Fruit fly (Drosophila melanogaster) whole organism, embryonic: Measurements from ENCODE around the gene CG33796.

Experiments
- Abd-B ChIP-seq: fragments of 200-800 bp; sonication (Bioruptor generic); optimal IDR thresholded peaks from 2 replicates; lab custom pipeline; 2018; ENCODE audit warnings: missing biosample characterization, mild to moderate bottlenecking, missing genetic modification characterization, moderate library complexity
- Bteb2 ChIP-seq: fragments of 200-800 bp; sonication (Bioruptor generic); optimal IDR thresholded peaks from 2 replicates; lab custom pipeline; 2016; ENCODE audit warnings: missing biosample characterization, missing genetic modification characterization
- CG11504 ChIP-seq: fragments of 200-800 bp; sonication (Bioruptor generic); optimal IDR thresholded peaks from 3 replicates; lab custom pipeline; 2019; ENCODE audit warnings: missing biosample characterization, mild to moderate bottlenecking, missing genetic modification characterization, moderate library complexity
- CG11696 ChIP-seq: fragments of 200-800 bp; sonication (Bioruptor generic); IDR thresholded peaks from 2 replicates; pipeline ENCODE4 v1.3.6; 2022; ENCODE audit warnings: missing biosample characterization, missing genetic modification characterization
- CG12391 ChIP-seq: fragments of 200-800 bp; sonication (Bioruptor generic); optimal IDR thresholded peaks from 3 replicates; lab custom pipeline; 2018; ENCODE audit warnings: missing biosample characterization, mild to moderate bottlenecking, missing genetic modification characterization, moderate library complexity
- CG14710 ChIP-seq: fragments of 200-800 bp; sonication (Bioruptor generic); optimal IDR thresholded peaks from 3 replicates; lab custom pipeline; 2019; ENCODE audit warnings: missing biosample characterization, mild to moderate bottlenecking, missing genetic modification characterization, moderate library complexity
- CG1529 ChIP-seq: fragments of 200-800 bp; sonication (Bioruptor generic); optimal IDR thresholded peaks from 3 replicates; lab custom pipeline; 2018; ENCODE audit warnings: missing biosample characterization, missing genetic modification characterization
- CG17186 ChIP-seq: fragments of 200-800 bp; sonication (Bioruptor generic); optimal IDR thresholded peaks from 3 replicates; lab custom pipeline; 2017; ENCODE audit warnings: missing biosample characterization, missing genetic modification reagents, missing genetic modification characterization
- CG18262 ChIP-seq: fragments of 200-800 bp; optimal IDR thresholded peaks from 3 replicates; lab custom pipeline; 2019; ENCODE audit warnings: missing biosample characterization, mild to moderate bottlenecking, missing genetic modification characterization, moderate library complexity
- CG30020 ChIP-seq: fragments of 200-800 bp; optimal IDR thresholded peaks from 2 replicates; lab custom pipeline; 2019; ENCODE audit warnings: missing biosample characterization, mild to moderate bottlenecking, missing genetic modification characterization, moderate library complexity
- CG32767 ChIP-seq: fragments of 200-800 bp; sonication (Bioruptor generic); IDR thresholded peaks from 2 replicates; pipeline ENCODE4 v1.3.6; 2022; ENCODE audit warnings: missing biosample characterization, missing genetic modification characterization
- CG33213 ChIP-seq: fragments of 200-800 bp; sonication (Bioruptor generic); optimal IDR thresholded peaks from 3 replicates; lab custom pipeline; 2016; ENCODE audit warnings: missing biosample characterization, missing genetic modification characterization
- CG42726 ChIP-seq: fragments of 200-800 bp; sonication (Bioruptor generic); IDR thresholded peaks from 2 replicates; pipeline ENCODE4 v1.3.6; 2022; ENCODE audit warnings: missing biosample characterization, missing genetic modification characterization; ENCODE audit not compliant: partially characterized antibody
- CG4360 ChIP-seq: fragments of 200-800 bp; sonication (Bioruptor generic); IDR thresholded peaks from 2 replicates; pipeline ENCODE4 v1.3.6; 2022; ENCODE audit warnings: missing biosample characterization, missing genetic modification characterization
- CG6254 ChIP-seq: fragments of 200-800 bp; sonication (Bioruptor generic); optimal IDR thresholded peaks from 3 replicates; lab custom pipeline; 2017; ENCODE audit warnings: mild to moderate bottlenecking, missing biosample characterization, missing genetic modification reagents, missing genetic modification characterization
- CG7271 ChIP-seq: fragments of 200-800 bp; sonication (Bioruptor generic); optimal IDR thresholded peaks from 2 replicates; lab custom pipeline; 2018; ENCODE audit warnings: missing biosample characterization, mild to moderate bottlenecking, missing genetic modification characterization, moderate library complexity
- CG7786 ChIP-seq: fragments of 200-800 bp; sonication (Bioruptor generic); optimal IDR thresholded peaks from 2 replicates; lab custom pipeline; 2016; ENCODE audit warnings: missing biosample characterization, missing genetic modification characterization
- CG8281 ChIP-seq: fragments of 200-800 bp; sonication (Bioruptor generic); optimal IDR thresholded peaks from 2 replicates; lab custom pipeline; 2018; ENCODE audit warnings: missing biosample characterization, mild to moderate bottlenecking, missing genetic modification characterization, moderate library complexity
- CG8290 ChIP-seq, 3 experiments: fragments of 200-800 bp; sonication (Bioruptor generic); optimal IDR thresholded peaks; 2 replicates each; lab custom pipeline; 2016 to 2019; ENCODE audit warnings: missing biosample characterization in 3 of 3, missing genetic modification characterization in 3 of 3, mild to moderate bottlenecking in 2 of 3, moderate library complexity in 1 of 3
- CG8478 ChIP-seq: fragments of >200 bp; optimal IDR thresholded peaks from 2 replicates; lab custom pipeline; 2018
- ERR ChIP-seq: fragments of 200-800 bp; sonication (Bioruptor generic); optimal IDR thresholded peaks from 2 replicates; lab custom pipeline; 2016; ENCODE audit warnings: missing biosample characterization, missing genetic modification characterization
- Gsc ChIP-seq: fragments of 200-800 bp; sonication (Bioruptor generic); IDR thresholded peaks from 2 replicates; pipeline ENCODE4 v1.3.6; 2022; ENCODE audit warnings: missing biosample characterization, missing genetic modification characterization
- Gug ChIP-seq: fragments of 200-800 bp; sonication (Bioruptor generic); IDR thresholded peaks from 4 replicates; pipeline ENCODE4 v1.3.6; 2022; ENCODE audit warnings: missing biosample characterization, missing genetic modification characterization
- HLH54F ChIP-seq: fragments of 200-800 bp; sonication (Bioruptor generic); optimal IDR thresholded peaks from 3 replicates; lab custom pipeline; 2016; ENCODE audit warnings: missing biosample characterization, missing genetic modification characterization
- Hsf ChIP-seq: fragments of 200-800 bp; sonication (Bioruptor generic); optimal IDR thresholded peaks from 3 replicates; lab custom pipeline; 2016; ENCODE audit warnings: missing biosample characterization, missing genetic modification characterization
- Jarid2 ChIP-seq: fragments of 200-800 bp; sonication (Bioruptor generic); optimal IDR thresholded peaks from 3 replicates; lab custom pipeline; 2017; ENCODE audit warnings: mild to moderate bottlenecking, missing biosample characterization, missing genetic modification reagents, missing genetic modification characterization
- Neu2 ChIP-seq: fragments of 200-800 bp; sonication (Bioruptor generic); optimal IDR thresholded peaks from 3 replicates; lab custom pipeline; 2016; ENCODE audit warnings: missing biosample characterization, missing genetic modification characterization, borderline replicate concordance
- Sox100B ChIP-seq: fragments of 200-800 bp; sonication (Bioruptor generic); optimal IDR thresholded peaks from 3 replicates; lab custom pipeline; 2018; ENCODE audit warnings: missing biosample characterization, mild to moderate bottlenecking, missing genetic modification characterization
- Stat92E ChIP-seq, 3 experiments: fragments of >200 bp in 2 of 3; fragments of 200-800 bp in 1 of 3; sonication (Bioruptor generic) in 1 of 3; optimal IDR thresholded peaks; 2 replicates each; lab custom pipeline; 2017 to 2019; ENCODE audit warnings: missing biosample characterization in 3 of 3, missing genetic modification characterization in 3 of 3, mild to moderate bottlenecking in 1 of 3, moderate library complexity in 1 of 3
- br ChIP-seq: fragments of >200 bp; optimal IDR thresholded peaks from 2 replicates; lab custom pipeline; 2017
- chinmo ChIP-seq: fragments of 200-800 bp; sonication (Bioruptor generic); IDR thresholded peaks from 4 replicates; pipeline ENCODE4 v1.3.6; 2022; ENCODE audit warnings: missing biosample characterization, missing genetic modification characterization; ENCODE audit not compliant: partially characterized antibody
- dm ChIP-seq: fragments of 200-800 bp; sonication (Bioruptor generic); optimal IDR thresholded peaks from 3 replicates; lab custom pipeline; 2016; ENCODE audit warnings: missing biosample characterization, missing genetic modification characterization
- ems ChIP-seq: fragments of 200-800 bp; sonication (Bioruptor generic); optimal IDR thresholded peaks from 3 replicates; lab custom pipeline; 2016; ENCODE audit warnings: missing biosample characterization, missing genetic modification characterization
- en ChIP-seq: fragments of 200-800 bp; sonication (Bioruptor generic); optimal IDR thresholded peaks from 2 replicates; lab custom pipeline; 2016; ENCODE audit warnings: missing biosample characterization, missing genetic modification characterization
- gcm ChIP-seq: fragments of 200-800 bp; sonication (Bioruptor generic); optimal IDR thresholded peaks from 2 replicates; lab custom pipeline; 2019; ENCODE audit warnings: missing biosample characterization, mild to moderate bottlenecking, missing genetic modification characterization, moderate library complexity
- hb ChIP-seq: fragments of 200-800 bp; sonication (Bioruptor generic); IDR thresholded peaks from 3 replicates; pipeline ENCODE4 v1.3.6; 2022; ENCODE audit warnings: missing biosample characterization, missing genetic modification characterization; ENCODE audit not compliant: partially characterized antibody
- insv ChIP-seq, 2 experiments: fragments of 200-800 bp; sonication (Bioruptor generic); optimal IDR thresholded peaks; 3 replicates each; lab custom pipeline; 2016 to 2018; ENCODE audit warnings: missing biosample characterization in 2 of 2, missing genetic modification characterization in 2 of 2
- maf-S ChIP-seq: fragments of 200-800 bp; sonication (Bioruptor generic); optimal IDR thresholded peaks from 2 replicates; lab custom pipeline; 2016; ENCODE audit warnings: missing biosample characterization, missing genetic modification characterization
- mld ChIP-seq: fragments of 200-800 bp; sonication (Bioruptor generic); IDR thresholded peaks from 3 replicates; pipeline ENCODE4 v1.3.6; 2022; ENCODE audit warnings: missing biosample characterization, missing genetic modification characterization; ENCODE audit not compliant: partially characterized antibody
- nom ChIP-seq: fragments of 200-800 bp; sonication (Bioruptor generic); optimal IDR thresholded peaks from 2 replicates; lab custom pipeline; 2017; ENCODE audit warnings: missing biosample characterization, missing genetic modification characterization, mild to moderate bottlenecking, moderate library complexity, missing genetic modification reagents
- sisA ChIP-seq: fragments of 200-800 bp; sonication (Bioruptor generic); IDR thresholded peaks from 2 replicates; pipeline ENCODE4 v1.3.6; 2022; ENCODE audit warnings: missing biosample characterization, missing genetic modification characterization
- slbo ChIP-seq: fragments of 200-800 bp; sonication (Bioruptor generic); IDR thresholded peaks from 2 replicates; pipeline ENCODE4 v1.3.6; 2022; ENCODE audit warnings: missing biosample characterization, missing genetic modification characterization
- sna ChIP-seq: fragments of 200-800 bp; sonication (Bioruptor generic); IDR thresholded peaks from 2 replicates; pipeline ENCODE4 v1.3.6; 2022; ENCODE audit warnings: missing biosample characterization, missing genetic modification characterization; ENCODE audit not compliant: partially characterized antibody
- so ChIP-seq: fragments of 200-800 bp; sonication (Bioruptor generic); IDR thresholded peaks from 3 replicates; pipeline ENCODE4 v1.3.6; 2022; ENCODE audit warnings: missing biosample characterization, missing genetic modification characterization
- sob ChIP-seq: fragments of 200-800 bp; sonication (Bioruptor generic); IDR thresholded peaks from 2 replicates; pipeline ENCODE4 v1.3.6; 2022; ENCODE audit warnings: missing biosample characterization, missing genetic modification characterization
- tna ChIP-seq: fragments of 200-800 bp; sonication (Bioruptor generic); IDR thresholded peaks from 2 replicates; pipeline ENCODE4 v1.3.6; 2022; ENCODE audit warnings: missing biosample characterization, missing genetic modification characterization; ENCODE audit not compliant: partially characterized antibody
- usp ChIP-seq: fragments of >200 bp; optimal IDR thresholded peaks from 2 replicates; lab custom pipeline; 2017; ENCODE audit warnings: missing biosample characterization, missing genetic modification characterization
- z ChIP-seq: fragments of 200-800 bp; sonication (Bioruptor generic); IDR thresholded peaks from 3 replicates; pipeline ENCODE4 v1.3.6; 2022; ENCODE audit warnings: missing biosample characterization, missing genetic modification characterization

The CG33796 gene

DNA sequence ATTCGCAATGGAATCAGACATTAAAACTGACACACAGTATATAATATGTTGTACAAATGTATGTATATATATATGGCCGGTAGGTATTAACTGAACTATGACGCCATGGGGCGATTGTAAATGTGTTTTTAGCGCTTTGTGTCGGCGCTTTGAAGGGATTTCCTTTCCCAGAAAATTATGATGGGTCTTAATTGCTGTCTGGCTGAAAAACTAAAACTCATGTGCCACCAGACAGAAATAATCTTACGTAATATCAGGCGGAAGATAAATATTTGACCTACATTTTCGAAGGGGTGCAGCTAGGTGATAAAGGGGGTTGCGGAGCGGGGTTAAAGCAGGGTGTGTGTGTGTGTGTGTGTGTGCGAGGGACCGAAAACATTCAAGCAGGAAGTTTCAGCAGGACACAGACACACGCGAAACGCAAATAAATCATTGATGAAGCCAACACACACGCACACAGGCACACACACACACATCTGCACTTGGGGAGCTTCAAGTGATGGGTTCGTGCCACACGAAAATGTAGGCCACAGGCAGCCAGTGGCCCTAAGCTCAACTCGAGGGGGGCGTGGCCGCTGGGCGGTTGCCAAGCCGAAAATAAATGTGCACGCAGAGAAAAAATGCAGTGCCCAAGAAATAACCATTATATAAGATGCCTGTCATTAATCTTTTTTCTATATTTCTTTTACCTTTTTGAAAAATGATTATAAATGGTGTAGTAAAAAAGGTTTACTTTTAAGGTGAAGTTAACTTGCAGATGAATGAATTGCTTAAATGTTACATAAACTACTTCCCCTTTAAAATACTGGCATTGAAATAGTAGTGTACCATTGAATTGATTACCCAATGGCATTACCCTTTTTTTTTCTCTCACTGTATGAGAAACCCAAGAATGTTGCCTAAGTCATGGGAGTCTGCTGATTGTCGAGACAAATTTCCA lies 12.4 kb downstream of the CG33796 start (continued):
- TF ChIP-seq Stat92E (GFP tag; optimal IDR thresholded peaks at IDR 0.05; lab: Kevin White, UChicago) (no peak), CG12391 (tag; lab: Kevin White, UChicago) (peak; percentile 63), slbo (GFP tag; lab: Robert Waterston, UW) (peak; percentile 68), Gsc (GFP tag; lab: Robert Waterston, UW) (no peak), CG32767 (GFP tag; lab: Robert Waterston, UW) (peak; percentile 9; the same call in 1 of the 2 replicates), CG42726 (GFP tag; lab: Robert Waterston, UW) (no peak), CG7786 (GFP tag; lab: Kevin White, UChicago) (no peak), en (GFP tag; lab: Kevin White, UChicago) (peak; percentile 43), CG8281 (tag; lab: Kevin White, UChicago) (peak; percentile 20), HLH54F (GFP tag; lab: Kevin White, UChicago) (peak; percentile 34), ERR (GFP tag; lab: Kevin White, UChicago) (no peak), sisA (GFP tag; lab: Robert Waterston, UW) (peak; percentile 44), CG8478 (lab: Kevin White, UChicago) (no peak), so (no peak), sob (GFP tag; lab: Robert Waterston, UW) (peak; percentile 41; the same call in 1 of the 2 replicates), CG14710 (peak; percentile 44), br (lab: Kevin White, UChicago) (no peak), Bteb2 (GFP tag; lab: Kevin White, UChicago) (peak; percentile 44), Hsf (peak; percentile 49), Sox100B (GFP tag; lab: Kevin White, UChicago) (peak; percentile 51), CG30020 (tag; lab: Kevin White, UChicago) (no peak), gcm (peak; percentile 44), CG17186 (GFP tag; lab: Kevin White, UChicago) (no peak), Jarid2 (GFP tag; lab: Kevin White, UChicago) (peak; percentile 33), dm (GFP tag; lab: Kevin White, UChicago) (peak; percentile 0), ems (peak; percentile 28), CG11504 (tag; lab: Kevin White, UChicago) (peak; percentile 80), CG33213 (GFP tag; lab: Kevin White, UChicago) (no peak), maf-S (GFP tag; lab: Kevin White, UChicago) (peak; percentile 14), CG6254 (GFP tag; lab: Kevin White, UChicago) (peak; percentile 30), nom (no peak), chinmo (GFP tag; lab: Robert Waterston, UW) (no peak), mld (GFP tag; lab: Robert Waterston, UW) (no peak), Abd-B (GFP tag; lab: Kevin White, UChicago) (peak; percentile 65), CG8290 (GFP tag; optimal IDR thresholded peaks at IDR 0.05; lab: Kevin White, UChicago) (peak; percentile 10), CG8290 (tag; optimal IDR thresholded peaks at IDR 0.05; lab: Kevin White, UChicago) (no peak), Neu2 (GFP tag; lab: Kevin White, UChicago) (no peak), CG11696 (GFP tag; lab: Robert Waterston, UW) (no peak), CG4360 (0 out of 2 replicates have a peak, but pooled peaks have one; percentile 25), sna (no peak), hb (GFP tag; lab: Robert Waterston, UW) (no peak), usp (GFP tag; lab: Kevin White, UChicago) (no peak), Gug (GFP tag; lab: Robert Waterston, UW) (no peak; the same call in 3 of the 4 replicates), tna (GFP tag; lab: Robert Waterston, UW) (0 out of 2 replicates have a peak, but pooled peaks have one; percentile 15), insv (GFP tag; optimal IDR thresholded peaks at IDR 0.05; lab: Kevin White, UChicago) (no peak), CG18262 (peak; percentile 65), z (GFP tag; lab: Robert Waterston, UW) (no peak), CG7271 (tag; lab: Kevin White, UChicago) (no peak), CG1529 (peak; percentile 56)
